Fruit fly (Drosophila melanogaster): Measurements from ENCODE around the gene eIF4E1.

The eIF4E1 gene

dm6 chr3L:9402157-9402890 is at the start of gene eIF4E1:
Gene eIF4E1 (minus strand): TSS chr3L:9402460.
- TF ChIP-seq CG12605 (GFP tag; IDR thresholded peaks at IDR 0.05): no peak
- no peak for TF ChIP-seq Ets98B (GFP tag; IDR thresholded peaks at IDR 0.05)
- no peak for TF ChIP-seq CG17806 (tag; optimal IDR thresholded peaks at IDR 0.05)

dm6 chr3L:9451522-9452118 is 49.4 kb upstream of the eIF4E1 start, which contains the start of the genes CG3448 and ghi:
Gene CG3448 (minus strand): TSS chr3L:9451572.
Gene ghi (plus strand): TSS chr3L:9451876.
- TF ChIP-seq rn (GFP tag; IDR thresholded peaks at IDR 0.05) (0 out of 2 replicates have a peak, but pooled peaks have one; percentile 11), CG4496 (GFP tag; IDR thresholded peaks at IDR 0.05) (peak; percentile 68; the same call in 2 of the 3 replicates), CG8159 (tag; optimal IDR thresholded peaks at IDR 0.05) (peak; percentile 67), gl (tag; optimal IDR thresholded peaks at IDR 0.05) (peak; percentile 22), CG8301 (tag; optimal IDR thresholded peaks at IDR 0.05) (peak; percentile 45), fd96Ca (GFP tag; IDR thresholded peaks at IDR 0.05) (no peak), Pif1A (GFP tag; optimal IDR thresholded peaks at IDR 0.05) (peak; percentile 62), CG12605 (GFP tag; IDR thresholded peaks at IDR 0.05) (no peak), Pif1B (GFP tag; optimal IDR thresholded peaks at IDR 0.05) (peak; percentile 50), CG32121 (GFP tag; IDR thresholded peaks at IDR 0.05) (peak; percentile 51; the same call in 1 of the 2 replicates), CG15710 (tag; optimal IDR thresholded peaks at IDR 0.05) (peak; percentile 20), CG17806 (tag; optimal IDR thresholded peaks at IDR 0.05) (peak; percentile 52), Snoo (tag; optimal IDR thresholded peaks at IDR 0.05) (peak; percentile 46), EcR (GFP tag; optimal IDR thresholded peaks at IDR 0.05) (no peak), CG9948 (tag; optimal IDR thresholded peaks at IDR 0.05) (peak; percentile 44), Ets98B (GFP tag; IDR thresholded peaks at IDR 0.05) (peak; percentile 51)

- no peak for TF ChIP-seq CG8159 (tag; optimal IDR thresholded peaks at IDR 0.05)
- TF ChIP-seq Snoo (tag; optimal IDR thresholded peaks at IDR 0.05): no peak
- no peak for TF ChIP-seq D1 (tag; optimal IDR thresholded peaks at IDR 0.05)
- 0 out of 2 replicates have a peak, but pooled peaks have one; percentile 7 for TF ChIP-seq CG32121 (GFP tag; IDR thresholded peaks at IDR 0.05)
- TF ChIP-seq fd96Ca (GFP tag; IDR thresholded peaks at IDR 0.05): 0 out of 3 replicates have a peak, but pooled peaks have one; percentile 27
- TF ChIP-seq CG15710 (tag; optimal IDR thresholded peaks at IDR 0.05): no peak
- no peak for TF ChIP-seq CG34367 (tag; optimal IDR thresholded peaks at IDR 0.05)
- peak; percentile 5; the same call in 1 of the 2 replicates for TF ChIP-seq Ets98B (GFP tag; IDR thresholded peaks at IDR 0.05)
- peak; percentile 23; the same call in 1 of the 2 replicates for TF ChIP-seq CG12605 (GFP tag; IDR thresholded peaks at IDR 0.05)
- no peak for TF ChIP-seq CG14655 (GFP tag; optimal IDR thresholded peaks at IDR 0.05)
- no peak for TF ChIP-seq CG13204 (GFP tag; optimal IDR thresholded peaks at IDR 0.05)
- TF ChIP-seq CG4496 (GFP tag; IDR thresholded peaks at IDR 0.05): 0 out of 3 replicates have a peak, but pooled peaks have one; percentile 37
- no peak for TF ChIP-seq Pif1A (GFP tag; optimal IDR thresholded peaks at IDR 0.05)
- no peak for TF ChIP-seq CG8301 (tag; optimal IDR thresholded peaks at IDR 0.05)
- TF ChIP-seq gl (tag; optimal IDR thresholded peaks at IDR 0.05): no peak
These were observed 45.0 kb upstream of the eIF4E1 start for dm6 chr3L:9447239-9447777.

- TF ChIP-seq Ets98B (GFP tag; IDR thresholded peaks at IDR 0.05): 0 out of 2 replicates have a peak, but pooled peaks have one; percentile 15
- peak; percentile 29 for TF ChIP-seq EcR (GFP tag; optimal IDR thresholded peaks at IDR 0.05)
- no peak for TF ChIP-seq CG8301 (tag; optimal IDR thresholded peaks at IDR 0.05)
- TF ChIP-seq CG17806 (tag; optimal IDR thresholded peaks at IDR 0.05): no peak
- no peak for TF ChIP-seq Pif1A (GFP tag; optimal IDR thresholded peaks at IDR 0.05)
- TF ChIP-seq CG14655 (GFP tag; optimal IDR thresholded peaks at IDR 0.05): no peak
- 0 out of 2 replicates have a peak, but pooled peaks have one; percentile 22 for TF ChIP-seq CG32121 (GFP tag; IDR thresholded peaks at IDR 0.05)
- peak; percentile 33 for TF ChIP-seq CG15710 (tag; optimal IDR thresholded peaks at IDR 0.05)
These were observed 44.5 kb upstream of the eIF4E1 start, which contains the start of gene CG3529 for dm6 chr3L:9446731-9447238. Gene CG3529 (plus strand): TSS chr3L:9446864.

dm6 chr3L:9442625-9443282 is 40.5 kb upstream of the eIF4E1 start, which contains the start of gene Srg3:
Gene Srg3 (plus strand): TSS chr3L:9443232.
- no peak for TF ChIP-seq D1 (tag; optimal IDR thresholded peaks at IDR 0.05)
- no peak for TF ChIP-seq CG17806 (tag; optimal IDR thresholded peaks at IDR 0.05)

- TF ChIP-seq CG14655 (GFP tag; optimal IDR thresholded peaks at IDR 0.05): no peak
- peak; percentile 49 for TF ChIP-seq CG15710 (tag; optimal IDR thresholded peaks at IDR 0.05)
- TF ChIP-seq fd96Ca (GFP tag; IDR thresholded peaks at IDR 0.05): peak; percentile 54; the same call in 1 of the 3 replicates
- no peak for TF ChIP-seq CG17806 (tag; optimal IDR thresholded peaks at IDR 0.05)
- no peak for TF ChIP-seq CG8301 (tag; optimal IDR thresholded peaks at IDR 0.05)
- TF ChIP-seq CG8159 (tag; optimal IDR thresholded peaks at IDR 0.05): no peak
- TF ChIP-seq Snoo (tag; optimal IDR thresholded peaks at IDR 0.05): peak; percentile 53
- no peak for TF ChIP-seq Pif1B (GFP tag; optimal IDR thresholded peaks at IDR 0.05)
- peak; percentile 56; the same call in 1 of the 3 replicates for TF ChIP-seq CG4496 (GFP tag; IDR thresholded peaks at IDR 0.05)
- TF ChIP-seq EcR (GFP tag; optimal IDR thresholded peaks at IDR 0.05): no peak
- no peak for TF ChIP-seq CG9948 (tag; optimal IDR thresholded peaks at IDR 0.05)
- TF ChIP-seq Pif1A (GFP tag; optimal IDR thresholded peaks at IDR 0.05): no peak
- no peak for TF ChIP-seq rn (GFP tag; IDR thresholded peaks at IDR 0.05)
- TF ChIP-seq CG12605 (GFP tag; IDR thresholded peaks at IDR 0.05): no peak
- TF ChIP-seq CG32121 (GFP tag; IDR thresholded peaks at IDR 0.05): no peak
- TF ChIP-seq CG34367 (tag; optimal IDR thresholded peaks at IDR 0.05): no peak
- TF ChIP-seq Ets98B (GFP tag; IDR thresholded peaks at IDR 0.05): peak; percentile 27
- no peak for TF ChIP-seq CG10348 (GFP tag; IDR thresholded peaks at IDR 0.05)
- TF ChIP-seq D1 (tag; optimal IDR thresholded peaks at IDR 0.05): peak; percentile 88
- no peak for TF ChIP-seq CG13204 (GFP tag; optimal IDR thresholded peaks at IDR 0.05)
- no peak for TF ChIP-seq gl (tag; optimal IDR thresholded peaks at IDR 0.05)
These were observed 39.7 kb upstream of the eIF4E1 start, which contains the start of the genes Bet3 and Nf-YA for dm6 chr3L:9441907-9442479. Gene Bet3 (minus strand): TSS chr3L:9442267. Gene Nf-YA (minus strand): TSS chr3L:9442267.

All from whole organism, pupa.